Worm (Caenorhabditis elegans) whole organism, L1 larva: Measurements from ENCODE around the gene C13A2.10.

Experiments used
- C04F5.9 ChIP-seq: sonication (generic microtip); optimal IDR thresholded peaks from 2 replicates; lab custom pipeline; 2016; ENCODE audit warnings: missing genetic modification characterization, missing compliant biosample characterization
- F16B12.6 ChIP-seq: fragments of 150-350 bp; optimal IDR thresholded peaks from 2 replicates; lab custom pipeline; 2014; ENCODE audit warnings: missing biosample characterization, missing genetic modification characterization
- aha-1 ChIP-seq: fragments of 150-350 bp; optimal IDR thresholded peaks from 2 replicates; lab custom pipeline; 2014; ENCODE audit warnings: missing biosample characterization, missing genetic modification characterization
- blmp-1 ChIP-seq: fragments of 150-350 bp; optimal IDR thresholded peaks from 2 replicates; lab custom pipeline; 2014; ENCODE audit warnings: missing biosample characterization, missing genetic modification characterization
- ceh-90 ChIP-seq: sonication (generic microtip); optimal IDR thresholded peaks from 2 replicates; lab custom pipeline; 2016; ENCODE audit warnings: missing genetic modification characterization, missing compliant biosample characterization
- dsc-1 ChIP-seq: sonication (generic microtip); optimal IDR thresholded peaks from 2 replicates; lab custom pipeline; 2016; ENCODE audit warnings: mild to moderate bottlenecking, missing genetic modification characterization, missing compliant biosample characterization
- efl-3 ChIP-seq: fragments of 200-800 bp; sonication (Bioruptor generic); optimal IDR thresholded peaks from 2 replicates; lab custom pipeline; 2018; ENCODE audit warnings: mild to moderate bottlenecking, missing genetic modification characterization, missing compliant biosample characterization
- elt-3 ChIP-seq, 6 experiments: fragments of 150-350 bp in 1 of 6; sonication (generic microtip); optimal IDR thresholded peaks; 2 replicates each; lab custom pipeline; 2017 to 2018; ENCODE audit warnings: missing biosample characterization in 6 of 6, missing genetic modification characterization in 6 of 6, inconsistent platforms in 1 of 6
- fkh-10 ChIP-seq: sonication (generic microtip); optimal IDR thresholded peaks from 2 replicates; lab custom pipeline; 2017; ENCODE audit warnings: missing biosample characterization, missing genetic modification reagents, missing genetic modification characterization
- fkh-4 ChIP-seq: sonication (generic microtip); optimal IDR thresholded peaks from 2 replicates; lab custom pipeline; 2016; ENCODE audit warnings: missing compliant biosample characterization, missing genetic modification characterization, borderline replicate concordance
- fkh-8 ChIP-seq: sonication (generic microtip); optimal IDR thresholded peaks from 2 replicates; lab custom pipeline; 2016; ENCODE audit warnings: mild to moderate bottlenecking, missing genetic modification characterization, missing compliant biosample characterization
- fos-1 ChIP-seq: fragments of 150-350 bp; optimal IDR thresholded peaks from 2 replicates; lab custom pipeline; 2014; ENCODE audit warnings: missing biosample characterization, missing genetic modification characterization
- grh-1 ChIP-seq: fragments of 200-800 bp; sonication (Bioruptor generic); IDR thresholded peaks from 2 replicates; pipeline ENCODE4 v1.3.6; 2022; ENCODE audit warnings: missing genetic modification reagents, missing genetic modification characterization, missing compliant biosample characterization
- hlh-17 ChIP-seq: fragments of 200-800 bp; sonication (Bioruptor generic); optimal IDR thresholded peaks from 2 replicates; lab custom pipeline; 2018; ENCODE audit warnings: missing genetic modification characterization, mild to moderate bottlenecking, missing compliant biosample characterization, moderate library complexity, borderline replicate concordance
- hlh-4 ChIP-seq: sonication (generic microtip); optimal IDR thresholded peaks from 2 replicates; lab custom pipeline; 2016; ENCODE audit warnings: mild to moderate bottlenecking, missing genetic modification characterization, missing compliant biosample characterization
- hpl-2 ChIP-seq: fragments of 150-350 bp; optimal IDR thresholded peaks from 2 replicates; lab custom pipeline; 2014; ENCODE audit warnings: missing biosample characterization, missing genetic modification reagents, missing genetic modification characterization
- lin-14 ChIP-seq: fragments of 200-800 bp; sonication (Bioruptor generic); optimal IDR thresholded peaks from 2 replicates; lab custom pipeline; 2018; ENCODE audit warnings: mild to moderate bottlenecking, missing genetic modification characterization, moderate library complexity, missing compliant biosample characterization
- lin-15B ChIP-seq: fragments of 150-350 bp; sonication (generic microtip); optimal IDR thresholded peaks from 3 replicates; lab custom pipeline; 2014; ENCODE audit warnings: missing biosample characterization, missing genetic modification characterization
- lin-35 ChIP-seq, 2 experiments: fragments of 150-350 bp; optimal IDR thresholded peaks; 2 replicates each; lab custom pipeline; 2014; ENCODE audit warnings: missing biosample characterization in 2 of 2, missing genetic modification characterization in 2 of 2, missing genetic modification reagents in 2 of 2
- lin-39 ChIP-seq: fragments of 150-350 bp; optimal IDR thresholded peaks from 2 replicates; lab custom pipeline; 2014; ENCODE audit warnings: missing biosample characterization, missing genetic modification reagents, missing genetic modification characterization
- lsy-2 ChIP-seq, 2 experiments: fragments of 150-350 bp; optimal IDR thresholded peaks; 2 replicates each; lab custom pipeline; 2014; ENCODE audit warnings: missing biosample characterization in 2 of 2, missing genetic modification characterization in 2 of 2
- mab-9 ChIP-seq: fragments of 200-800 bp; sonication (Bioruptor generic); IDR thresholded peaks from 2 replicates; pipeline ENCODE4 v1.3.6; 2022; ENCODE audit warnings: missing genetic modification reagents, missing genetic modification characterization, missing compliant biosample characterization
- nhr-11 ChIP-seq: fragments of 150-350 bp; optimal IDR thresholded peaks from 2 replicates; lab custom pipeline; 2014; ENCODE audit warnings: missing biosample characterization, missing genetic modification characterization
- nhr-19 ChIP-seq: fragments of 200-800 bp; sonication (Bioruptor generic); conservative IDR thresholded peaks from 2 replicates; pipeline ENCODE4 v1.3.6; 2022; ENCODE audit warnings: missing genetic modification characterization, missing compliant biosample characterization
- nhr-237 ChIP-seq: fragments of 150-350 bp; optimal IDR thresholded peaks from 2 replicates; lab custom pipeline; 2014; ENCODE audit warnings: missing biosample characterization, missing genetic modification characterization
- nhr-47 ChIP-seq: sonication (generic microtip); optimal IDR thresholded peaks from 2 replicates; lab custom pipeline; 2016; ENCODE audit warnings: mild to moderate bottlenecking, missing genetic modification characterization, moderate library complexity, missing compliant biosample characterization
- nhr-71 ChIP-seq: sonication (generic microtip); optimal IDR thresholded peaks from 2 replicates; lab custom pipeline; 2016; ENCODE audit warnings: mild to moderate bottlenecking, missing genetic modification characterization, moderate library complexity, missing compliant biosample characterization
- nhr-77 ChIP-seq: fragments of 150-350 bp; optimal IDR thresholded peaks from 2 replicates; lab custom pipeline; 2014; ENCODE audit warnings: missing biosample characterization, missing genetic modification characterization
- nhr-85 ChIP-seq: sonication (generic microtip); peaks from one replicate; lab custom pipeline; 2016; ENCODE audit warnings: missing genetic modification characterization, inconsistent platforms, missing compliant biosample characterization
- pag-3 ChIP-seq: sonication (generic microtip); optimal IDR thresholded peaks from 2 replicates; lab custom pipeline; 2017; ENCODE audit warnings: missing genetic modification characterization, mild to moderate bottlenecking, missing compliant biosample characterization, antibody characterized with exemption, borderline replicate concordance; ENCODE audit not compliant: insufficient read depth
- pax-3 ChIP-seq: fragments of 200-800 bp; sonication (Bioruptor generic); optimal IDR thresholded peaks from 2 replicates; lab custom pipeline; 2018; ENCODE audit warnings: mild to moderate bottlenecking, missing genetic modification characterization, moderate library complexity, missing compliant biosample characterization
- skn-1 ChIP-seq: fragments of 150-350 bp; optimal IDR thresholded peaks from 2 replicates; lab custom pipeline; 2014; ENCODE audit warnings: missing biosample characterization, missing genetic modification characterization
- snu-23 ChIP-seq: sonication (generic microtip); optimal IDR thresholded peaks from 2 replicates; lab custom pipeline; 2016; ENCODE audit warnings: missing genetic modification characterization, missing compliant biosample characterization
- sox-4 ChIP-seq: sonication (generic microtip); optimal IDR thresholded peaks from 2 replicates; lab custom pipeline; 2016; ENCODE audit warnings: missing genetic modification characterization, missing compliant biosample characterization
- sptf-1 ChIP-seq: fragments of 150-350 bp; optimal IDR thresholded peaks from 2 replicates; lab custom pipeline; 2014; ENCODE audit warnings: missing biosample characterization, missing genetic modification characterization
- sup-37 ChIP-seq: fragments of 200-800 bp; sonication (Bioruptor generic); optimal IDR thresholded peaks from 2 replicates; lab custom pipeline; 2018; ENCODE audit warnings: mild to moderate bottlenecking, missing genetic modification characterization, missing compliant biosample characterization
- tbx-2 ChIP-seq: sonication (generic microtip); optimal IDR thresholded peaks from 2 replicates; lab custom pipeline; 2016; ENCODE audit warnings: missing genetic modification characterization, missing compliant biosample characterization
- unc-62 ChIP-seq: fragments of 150-350 bp; optimal IDR thresholded peaks from 2 replicates; lab custom pipeline; 2014; ENCODE audit warnings: missing biosample characterization, missing genetic modification reagents, missing genetic modification characterization
- unc-86 ChIP-seq: sonication (generic microtip); optimal IDR thresholded peaks from 2 replicates; lab custom pipeline; 2016; ENCODE audit warnings: missing genetic modification characterization, missing compliant biosample characterization
- unc-98 ChIP-seq: fragments of 200-800 bp; sonication (Bioruptor generic); IDR thresholded peaks from 2 replicates; pipeline ENCODE4 v1.3.6; 2022; ENCODE audit warnings: missing genetic modification characterization, missing compliant biosample characterization
- vab-15 ChIP-seq: sonication (generic microtip); optimal IDR thresholded peaks from 2 replicates; lab custom pipeline; 2017; ENCODE audit warnings: missing genotype, mild to moderate bottlenecking, missing genetic modification characterization, missing compliant biosample characterization
- ztf-11 ChIP-seq, 2 experiments: sonication (generic microtip); optimal IDR thresholded peaks; 2 replicates each; lab custom pipeline; 2016 to 2017; ENCODE audit warnings: missing genetic modification characterization in 2 of 2, missing biosample characterization in 1 of 2, missing compliant biosample characterization in 1 of 2
- ztf-4 ChIP-seq: fragments of 150-350 bp; optimal IDR thresholded peaks from 2 replicates; lab custom pipeline; 2014; ENCODE audit warnings: missing biosample characterization, missing genetic modification characterization

Gene C13A2.10

DNA sequence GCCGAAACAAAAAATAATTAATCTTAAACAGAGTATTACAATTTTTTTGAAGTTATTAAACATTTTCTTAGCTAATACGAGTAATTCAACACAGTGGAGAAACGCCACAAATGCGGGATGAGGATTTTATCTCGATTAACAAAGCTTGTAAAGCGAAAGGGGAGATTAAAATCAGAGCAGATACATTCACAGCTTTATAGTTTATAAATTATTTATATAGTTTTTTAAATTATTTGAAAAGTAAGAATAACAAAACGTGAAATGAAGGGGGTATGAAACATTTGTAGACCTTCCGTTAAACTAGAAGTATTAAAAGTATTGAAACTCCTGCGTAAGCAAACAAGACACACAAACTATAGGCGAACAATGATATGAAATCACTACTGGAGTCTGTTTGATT is 19.8 kb downstream of the C13A2.10 start, which contains the start of gene C05C8.8:
Gene C05C8.8 (minus strand): TSS at position 101 of the 400 bp plus-strand sequence.
- no peak for TF ChIP-seq sup-37 (GFP tag; lab: Kevin White, UChicago)
- no peak for TF ChIP-seq F16B12.6
- no peak for TF ChIP-seq nhr-71
- TF ChIP-seq lin-14 (GFP tag; lab: Kevin White, UChicago), result no peak
- no peak for TF ChIP-seq tbx-2
- no peak for TF ChIP-seq lin-15B (tag; lab: Kevin White, UChicago)
- no peak for TF ChIP-seq efl-3 (GFP tag; lab: Kevin White, UChicago)
- no peak for TF ChIP-seq ztf-11 (tag; optimal IDR thresholded peaks at IDR 0.05; lab: Kevin White, UChicago)
- TF ChIP-seq hlh-4, result no peak
- TF ChIP-seq pax-3 (tag; lab: Kevin White, UChicago), result no peak
- TF ChIP-seq pag-3 (tag; lab: Kevin White, UChicago), result no peak
- TF ChIP-seq vab-15 (tag; lab: Kevin White, UChicago), result no peak
- no peak for TF ChIP-seq dsc-1 (tag; lab: Kevin White, UChicago)
- TF ChIP-seq fkh-4, result no peak
- TF ChIP-seq lin-39 (tag; lab: Kevin White, UChicago), result no peak
- no peak for TF ChIP-seq grh-1 (GFP tag; lab: Robert Waterston, UW)
- no peak for TF ChIP-seq nhr-11
- no peak for TF ChIP-seq unc-98
- TF ChIP-seq unc-62, result no peak
- no peak for TF ChIP-seq fkh-10

DNA sequence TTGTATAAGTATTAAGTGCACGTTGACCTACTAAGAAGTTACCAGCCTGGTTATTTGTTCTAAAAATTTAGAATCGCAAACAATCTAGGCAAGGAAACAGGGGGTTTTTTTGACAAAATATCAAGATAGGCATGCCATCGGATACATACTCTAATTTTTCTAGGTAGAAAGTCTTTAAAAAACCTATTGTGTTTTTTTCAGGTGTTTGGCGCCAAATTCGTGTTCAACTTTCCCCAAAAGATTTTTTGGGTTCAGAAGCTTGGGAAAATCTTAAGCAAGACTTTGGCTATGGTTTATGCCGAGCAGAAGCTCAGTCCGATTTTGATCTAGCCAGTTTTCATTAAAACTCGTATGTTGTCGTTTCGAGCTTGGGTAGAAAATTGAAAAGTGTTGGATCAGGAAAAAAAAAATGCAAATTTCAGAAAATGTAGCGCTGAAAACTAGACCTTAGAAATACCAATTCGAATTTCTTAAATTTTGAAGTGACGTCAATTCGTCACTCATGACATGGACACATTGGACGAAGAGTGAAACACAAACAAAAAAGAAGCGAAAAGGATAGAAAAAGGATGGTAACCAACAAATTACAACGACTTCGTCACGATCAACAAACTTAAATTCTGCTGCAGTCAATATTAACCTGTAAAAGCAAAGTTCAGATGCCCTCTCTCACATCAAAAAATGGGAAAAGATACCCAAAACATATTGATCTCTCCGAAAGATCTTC is 26.5 kb downstream of the C13A2.10 start:
- peak; percentile 58 for TF ChIP-seq nhr-85 (tag; lab: Kevin White, UChicago)
- TF ChIP-seq ztf-4, result no peak
- TF ChIP-seq elt-3 (tag; optimal IDR thresholded peaks at IDR 0.05; lab: Kevin White, UChicago), result peak in 1 of 6 experiments; percentile 48

- TF ChIP-seq blmp-1 (tag; lab: Kevin White, UChicago), result peak; percentile 92
- no peak for TF ChIP-seq snu-23 (GFP tag; lab: Kevin White, UChicago)
- TF ChIP-seq, all 84 proteins: peak for 1
Measured at ce11 chrV:7246951-7247350, 27.9 kb downstream of the C13A2.10 start, which contains the start of gene C05C8.7. TSS of gene C05C8.7 (minus strand) at chrV:7247050.

DNA sequence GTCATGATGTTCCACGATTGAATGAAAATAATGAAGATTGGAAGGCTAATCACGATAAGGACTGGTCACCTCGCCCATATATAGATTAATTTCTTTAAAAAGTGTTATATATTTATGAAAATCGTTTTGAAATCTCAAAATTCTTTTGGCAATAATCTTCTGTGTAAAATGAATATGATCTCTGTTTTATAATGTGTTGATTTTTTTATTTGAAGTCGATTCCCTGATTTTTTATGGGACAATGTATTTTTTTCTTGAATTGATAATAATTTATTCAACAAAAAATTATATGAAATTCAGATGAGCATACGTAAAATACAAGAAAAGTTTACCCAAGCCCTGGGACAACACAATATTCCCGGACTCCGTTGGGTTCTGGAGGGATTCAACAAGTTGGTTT is 35.4 kb downstream of the C13A2.10 start, which contains the start of gene C05C8.1:
Gene C05C8.1 (plus strand): TSS at position 301 of the 400 bp plus-strand sequence.
- TF ChIP-seq lsy-2 (tag; optimal IDR thresholded peaks at IDR 0.05; lab: Kevin White, UChicago) (no peak), sox-4 (tag; lab: Kevin White, UChicago) (no peak), lin-35 (GFP tag; optimal IDR thresholded peaks at IDR 0.05; lab: Kevin White, UChicago) (no peak), unc-86 (tag; lab: Kevin White, UChicago) (no peak), ztf-4 (no peak), C04F5.9 (tag; lab: Kevin White, UChicago) (no peak), lin-39 (tag; lab: Kevin White, UChicago) (no peak), nhr-237 (tag; lab: Kevin White, UChicago) (no peak), nhr-71 (no peak), pax-3 (tag; lab: Kevin White, UChicago) (no peak), pag-3 (tag; lab: Kevin White, UChicago) (no peak)
- TF ChIP-seq, all 84 proteins: peak for 0

- TF ChIP-seq sptf-1 (tag; lab: Kevin White, UChicago) (no peak), hpl-2 (GFP tag; lab: Kevin White, UChicago) (peak; percentile 75), nhr-47 (tag; lab: Kevin White, UChicago) (peak; percentile 92), nhr-19 (GFP tag; lab: Robert Waterston, UW) (peak; percentile 91), lin-15B (tag; lab: Kevin White, UChicago) (peak; percentile 89), snu-23 (GFP tag; lab: Kevin White, UChicago) (peak; percentile 92), ztf-4 (peak; percentile 38), lin-39 (tag; lab: Kevin White, UChicago) (peak; percentile 74), mab-9 (GFP tag; lab: Robert Waterston, UW) (no peak), fkh-8 (tag; lab: Kevin White, UChicago) (peak; percentile 68), unc-62 (no peak), sup-37 (GFP tag; lab: Kevin White, UChicago) (peak; percentile 35), fos-1 (peak; percentile 52), hlh-17 (no peak), skn-1 (tag; lab: Kevin White, UChicago) (peak; percentile 95), ceh-90 (no peak), aha-1 (tag; lab: Kevin White, UChicago) (no peak), dsc-1 (tag; lab: Kevin White, UChicago) (peak; percentile 82), nhr-77 (tag; lab: Kevin White, UChicago) (peak; percentile 59)
Measured at ce11 chrV:7237133-7237532, 37.8 kb downstream of the C13A2.10 start, which contains the start of gene hyls-1. TSS of gene hyls-1 (plus strand) at chrV:7237381.
